Fruit fly (Drosophila melanogaster): ENCODE data around the gene CG31523.

CG31523 gene

DNA sequence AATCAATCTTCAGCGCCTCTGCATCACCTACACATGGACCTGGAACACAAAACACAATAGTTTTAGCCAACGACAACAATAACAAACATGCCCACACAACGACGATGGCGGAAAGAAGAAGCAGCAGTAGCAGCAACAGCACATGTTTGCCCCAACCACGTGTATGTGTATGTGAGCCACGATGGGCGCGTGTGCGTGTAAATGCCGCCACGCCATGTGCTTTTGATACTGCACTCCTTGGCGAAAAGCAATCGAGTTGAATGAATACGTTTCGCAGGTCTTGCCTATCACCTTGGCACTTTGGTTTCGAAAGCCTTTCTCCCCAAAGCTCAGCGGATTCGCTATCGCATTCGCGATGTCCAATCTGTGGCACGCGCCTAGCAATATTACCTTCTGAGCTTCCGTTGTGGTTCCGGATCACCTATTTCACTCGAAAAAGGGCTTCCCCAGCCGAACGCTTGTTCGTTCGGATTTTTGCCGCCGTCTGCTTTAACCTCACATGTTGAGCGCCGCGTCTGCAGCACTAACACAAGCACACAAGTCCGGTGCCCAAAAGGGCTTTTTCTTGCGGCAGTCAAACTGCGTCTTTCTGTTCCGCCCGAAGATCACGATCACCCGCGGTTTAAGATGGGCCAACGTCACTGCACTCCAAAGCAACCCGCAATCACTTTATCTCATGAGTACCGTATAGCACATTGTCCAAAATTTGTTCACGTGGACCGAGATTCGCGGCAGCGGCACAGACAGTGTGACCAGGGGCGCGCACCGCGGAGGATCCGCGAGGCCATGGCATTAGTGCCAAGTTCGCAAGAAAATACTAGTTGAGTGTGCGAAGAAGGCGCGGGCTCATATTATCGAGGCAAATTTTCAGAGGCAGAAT is 50.2 kb downstream of the CG31523 start, which contains the start of gene srl:
Gene srl (minus strand): TSS at position 751 of the 880 bp plus-strand sequence.
- no peak for TF ChIP-seq Nf-YC (tag; optimal IDR thresholded peaks at IDR 0.05)
- TF ChIP-seq CG11085 (GFP tag; IDR thresholded peaks at IDR 0.05): no peak
- TF ChIP-seq psq (GFP tag; optimal IDR thresholded peaks at IDR 0.05): no peak
- no peak for TF ChIP-seq CG11456 (GFP tag; IDR thresholded peaks at IDR 0.05)
- peak; percentile 47; the same call in 1 of the 2 replicates for TF ChIP-seq Rfx (GFP tag; IDR thresholded peaks at IDR 0.05)
- TF ChIP-seq CG17328 (GFP tag; IDR thresholded peaks at IDR 0.05): 0 out of 2 replicates have a peak, but pooled peaks have one; percentile 29
- peak; percentile 42 for TF ChIP-seq wek (GFP tag; optimal IDR thresholded peaks at IDR 0.05)
- TF ChIP-seq otp (GFP tag; IDR thresholded peaks at IDR 0.05): 0 out of 3 replicates have a peak, but pooled peaks have one; percentile 5
- TF ChIP-seq Awh (GFP tag; IDR thresholded peaks at IDR 0.05): no peak
- TF ChIP-seq Dip2 (GFP tag; IDR thresholded peaks at IDR 0.05): no peak
- no peak for TF ChIP-seq CG15601 (tag; optimal IDR thresholded peaks at IDR 0.05)
- peak; percentile 56 for TF ChIP-seq Lhr (GFP tag; optimal IDR thresholded peaks at IDR 0.05)
- no peak for TF ChIP-seq lmd (GFP tag; IDR thresholded peaks at IDR 0.05)
- TF ChIP-seq Optix (GFP tag; IDR thresholded peaks at IDR 0.05): no peak
- no peak for TF ChIP-seq hbn (GFP tag; IDR thresholded peaks at IDR 0.05; ENCODE audit: partially characterized antibody)
- no peak for TF ChIP-seq crc (GFP tag; optimal IDR thresholded peaks at IDR 0.05)
- no peak for TF ChIP-seq CG2202 (tag; optimal IDR thresholded peaks at IDR 0.05)
- no peak for TF ChIP-seq odd (GFP tag; optimal IDR thresholded peaks at IDR 0.05)
- peak; percentile 39 for TF ChIP-seq CG14710 (tag; optimal IDR thresholded peaks at IDR 0.05)
- TF ChIP-seq CG9876 (GFP tag; optimal IDR thresholded peaks at IDR 0.05): no peak
- TF ChIP-seq Elba2 (GFP tag; optimal IDR thresholded peaks at IDR 0.05): peak; percentile 41
- no peak for TF ChIP-seq CG9932 (GFP tag; IDR thresholded peaks at IDR 0.05)
- TF ChIP-seq CG10274 (GFP tag; optimal IDR thresholded peaks at IDR 0.05): peak; percentile 2
- TF ChIP-seq Ada2b (GFP tag; IDR thresholded peaks at IDR 0.05): no peak
- TF ChIP-seq CG11504 (tag; optimal IDR thresholded peaks at IDR 0.05): no peak
- TF ChIP-seq CG14860 (GFP tag; IDR thresholded peaks at IDR 0.05; ENCODE audit: partially characterized antibody): no peak
- TF ChIP-seq CG33557 (GFP tag; optimal IDR thresholded peaks at IDR 0.05): no peak
- no peak for TF ChIP-seq dpn (GFP tag; optimal IDR thresholded peaks at IDR 0.05)
- peak; percentile 86 for TF ChIP-seq CG7987 (GFP tag; optimal IDR thresholded peaks at IDR 0.05)
- TF ChIP-seq CG32772 (GFP tag; IDR thresholded peaks at IDR 0.05): no peak
- peak; percentile 97 for TF ChIP-seq bigmax (GFP tag; optimal IDR thresholded peaks at IDR 0.05)
- TF ChIP-seq CG10431 (GFP tag; optimal IDR thresholded peaks at IDR 0.05): no peak
- peak; percentile 96 for TF ChIP-seq CG9797 (GFP tag; optimal IDR thresholded peaks at IDR 0.05)
- no peak for TF ChIP-seq Nf-YA (GFP tag; IDR thresholded peaks at IDR 0.05)
- TF ChIP-seq br (optimal IDR thresholded peaks at IDR 0.05): no peak
- no peak for TF ChIP-seq chif (GFP tag; optimal IDR thresholded peaks at IDR 0.05)
- TF ChIP-seq Xbp1 (GFP tag; optimal IDR thresholded peaks at IDR 0.05): no peak
- TF ChIP-seq CG1024 (GFP tag; IDR thresholded peaks at IDR 0.05): no peak
- no peak for TF ChIP-seq ara (GFP tag; IDR thresholded peaks at IDR 0.05)
- peak; percentile 19 for TF ChIP-seq CG9727 (GFP tag; optimal IDR thresholded peaks at IDR 0.05)
- TF ChIP-seq gem (tag; optimal IDR thresholded peaks at IDR 0.05): no peak
- no peak for TF ChIP-seq al (GFP tag; IDR thresholded peaks at IDR 0.05)
- TF ChIP-seq CG17359 (tag; optimal IDR thresholded peaks at IDR 0.05): no peak
- no peak for TF ChIP-seq sd (tag; optimal IDR thresholded peaks at IDR 0.05)
- TF ChIP-seq run (tag; optimal IDR thresholded peaks at IDR 0.05): no peak
- TF ChIP-seq bowl (GFP tag; IDR thresholded peaks at IDR 0.05): no peak
- 0 out of 2 replicates have a peak, but pooled peaks have one; percentile 41 for TF ChIP-seq bbx (GFP tag; IDR thresholded peaks at IDR 0.05; ENCODE audit: partially characterized antibody)
- no peak for TF ChIP-seq Lim3 (GFP tag; IDR thresholded peaks at IDR 0.05)
- peak; percentile 70 for TF ChIP-seq Ets97D (GFP tag; optimal IDR thresholded peaks at IDR 0.05)
- no peak for TF ChIP-seq lab (GFP tag; optimal IDR thresholded peaks at IDR 0.05)
